Fruit fly (Drosophila melanogaster): ENCODE data around the gene ymp.

ymp gene

dm6 chr3R:25543565-25544317, 65.2 kb downstream of the ymp start:
- TF ChIP-seq pan (optimal IDR thresholded peaks at IDR 0.05) = no peak
- no peak for TF ChIP-seq EcR (GFP tag; optimal IDR thresholded peaks at IDR 0.05)
- TF ChIP-seq usp (GFP tag; optimal IDR thresholded peaks at IDR 0.05) = no peak
- TF ChIP-seq Dll (optimal IDR thresholded peaks at IDR 0.05) = no peak
- no peak for TF ChIP-seq CG8478 (optimal IDR thresholded peaks at IDR 0.05)
- TF ChIP-seq psq (optimal IDR thresholded peaks at IDR 0.05) = no peak

Data from whole organism.